Fruit fly (Drosophila melanogaster): ENCODE results near the gene CG32512.

The CG32512 gene

dm6 chrX:21034638-21035037 lies 32.7 kb downstream of the CG32512 start (continued):
- TF ChIP-seq Ets65A (GFP tag) = no peak
- TF ChIP-seq Antp (GFP tag; optimal IDR thresholded peaks at IDR 0.05) = no peak
- no peak for TF ChIP-seq zfh1 (GFP tag; IDR thresholded peaks at IDR 0.05)
- no peak for TF ChIP-seq dm (GFP tag; optimal IDR thresholded peaks at IDR 0.05)
- TF ChIP-seq bowl (GFP tag; IDR thresholded peaks at IDR 0.05) = no peak
- peak; percentile 20; the same call in 1 of the 2 replicates for TF ChIP-seq Bgb (GFP tag; IDR thresholded peaks at IDR 0.05; ENCODE audit: partially characterized antibody)
- TF ChIP-seq CG1647 (GFP tag; optimal IDR thresholded peaks at IDR 0.05) = no peak
- no peak for TF ChIP-seq CG30020 (tag; optimal IDR thresholded peaks at IDR 0.05)
- TF ChIP-seq CG17186 (GFP tag; optimal IDR thresholded peaks at IDR 0.05) = peak; percentile 14
- TF ChIP-seq pros (GFP tag; optimal IDR thresholded peaks at IDR 0.05) = no peak
- TF ChIP-seq CG6254 (GFP tag; optimal IDR thresholded peaks at IDR 0.05) = no peak
- TF ChIP-seq CG6272 (GFP tag; IDR thresholded peaks at IDR 0.05) = no peak
- TF ChIP-seq chinmo (GFP tag; IDR thresholded peaks at IDR 0.05; ENCODE audit: partially characterized antibody) = no peak
- no peak for TF ChIP-seq sens-2 (GFP tag; IDR thresholded peaks at IDR 0.05)
- TF ChIP-seq amos (GFP tag; IDR thresholded peaks at IDR 0.05; ENCODE audit: partially characterized antibody) = peak; percentile 44; the same call in 1 of the 2 replicates
- no peak for TF ChIP-seq CG30403 (GFP tag; optimal IDR thresholded peaks at IDR 0.05)
- no peak for TF ChIP-seq slbo (GFP tag; IDR thresholded peaks at IDR 0.05)
- peak; percentile 21 for TF ChIP-seq trem (tag; optimal IDR thresholded peaks at IDR 0.05)
- TF ChIP-seq CG12391 (tag; optimal IDR thresholded peaks at IDR 0.05) = no peak
- no peak for TF ChIP-seq CG12744 (GFP tag; optimal IDR thresholded peaks at IDR 0.05)
- no peak for TF ChIP-seq gt (GFP tag; IDR thresholded peaks at IDR 0.05)
- TF ChIP-seq Hr39 (optimal IDR thresholded peaks at IDR 0.05) = no peak
- TF ChIP-seq ewg (GFP tag; optimal IDR thresholded peaks at IDR 0.05) = peak; percentile 24
- TF ChIP-seq B-H1 (GFP tag; IDR thresholded peaks at IDR 0.05) = no peak
- TF ChIP-seq org-1 (GFP tag; optimal IDR thresholded peaks at IDR 0.05) = no peak

- TF ChIP-seq TFAM (GFP tag; optimal IDR thresholded peaks at IDR 0.05) (no peak), kah (GFP tag; optimal IDR thresholded peaks at IDR 0.05) (peak; percentile 96), Dp (GFP tag; optimal IDR thresholded peaks at IDR 0.05) (peak; percentile 65), hbn (GFP tag; IDR thresholded peaks at IDR 0.05; ENCODE audit: partially characterized antibody) (0 out of 2 replicates have a peak, but pooled peaks have one; percentile 27), CG34224 (GFP tag; IDR thresholded peaks at IDR 0.05; ENCODE audit: partially characterized antibody) (peak; percentile 45; the same call in 2 of the 3 replicates), sc (optimal IDR thresholded peaks at IDR 0.05) (no peak), sc (GFP tag; optimal IDR thresholded peaks at IDR 0.05) (no peak), CG2116 (GFP tag; optimal IDR thresholded peaks at IDR 0.05) (peak; percentile 45), Opbp (GFP tag; IDR thresholded peaks at IDR 0.05; ENCODE audit: partially characterized antibody) (0 out of 3 replicates have a peak, but pooled peaks have one; percentile 43), CG9215 (GFP tag; IDR thresholded peaks at IDR 0.05) (no peak), BEAF-32 (GFP tag; optimal IDR thresholded peaks at IDR 0.05) (peak; percentile 62), grau (tag; optimal IDR thresholded peaks at IDR 0.05) (no peak), MBD-R2 (GFP tag; IDR thresholded peaks at IDR 0.05) (peak; percentile 70), Dref (GFP tag; IDR thresholded peaks at IDR 0.05) (peak; percentile 64), stwl (tag; optimal IDR thresholded peaks at IDR 0.05) (peak; percentile 67), Lhr (GFP tag; optimal IDR thresholded peaks at IDR 0.05) (peak; percentile 19), lola (GFP tag; optimal IDR thresholded peaks at IDR 0.05) (no peak), NFAT (GFP tag; IDR thresholded peaks at IDR 0.05) (no peak), MESR4 (GFP tag; optimal IDR thresholded peaks at IDR 0.05) (peak; percentile 64), CG12659 (GFP tag; optimal IDR thresholded peaks at IDR 0.05) (peak; percentile 21), Nf-YA (GFP tag; IDR thresholded peaks at IDR 0.05) (no peak), gfzf (GFP tag; optimal IDR thresholded peaks at IDR 0.05) (peak; percentile 57), chinmo (GFP tag; IDR thresholded peaks at IDR 0.05; ENCODE audit: partially characterized antibody) (0 out of 4 replicates have a peak, but pooled peaks have one; percentile 12), E2f2 (GFP tag; IDR thresholded peaks at IDR 0.05) (peak; percentile 77), Bgb (GFP tag; IDR thresholded peaks at IDR 0.05; ENCODE audit: partially characterized antibody) (peak; percentile 36; the same call in 1 of the 2 replicates), Doc3 (GFP tag; IDR thresholded peaks at IDR 0.05; ENCODE audit: partially characterized antibody) (0 out of 3 replicates have a peak, but pooled peaks have one; percentile 46), unc-4 (GFP tag; IDR thresholded peaks at IDR 0.05; ENCODE audit: partially characterized antibody) (peak; percentile 43; the same call in 1 of the 2 replicates)
These were observed 35.5 kb downstream of the CG32512 start, which contains the start of gene CG1529 for dm6 chrX:21031819-21032261. Gene CG1529, minus strand, starts transcription at chrX:21031950.

All from whole organism, embryonic.